Fruit fly (Drosophila melanogaster) whole organism, embryonic: ENCODE data around the gene Rab40.
A peak's percentile ranks its signal among the peaks of the same experiment; 100 is the strongest.

Experiments
- Blimp-1 ChIP-seq: fragments of 200-800 bp; sonication (Bioruptor generic); optimal IDR thresholded peaks from 3 replicates; lab custom pipeline; 2018; ENCODE audit warnings: missing biosample characterization, missing genetic modification characterization, mild to moderate bottlenecking, moderate library complexity, missing genetic modification reagents
- CG10267 ChIP-seq: fragments of 200-800 bp; sonication (Bioruptor generic); optimal IDR thresholded peaks from 2 replicates; lab custom pipeline; 2018; ENCODE audit warnings: missing biosample characterization, mild to moderate bottlenecking, missing genetic modification characterization, moderate library complexity
- CG11504 ChIP-seq: fragments of 200-800 bp; sonication (Bioruptor generic); optimal IDR thresholded peaks from 3 replicates; lab custom pipeline; 2019; ENCODE audit warnings: missing biosample characterization, mild to moderate bottlenecking, missing genetic modification characterization, moderate library complexity
- CG12219 ChIP-seq: fragments of 200-800 bp; sonication (Bioruptor generic); optimal IDR thresholded peaks from 3 replicates; lab custom pipeline; 2018; ENCODE audit warnings: missing biosample characterization, mild to moderate bottlenecking, missing genetic modification characterization
- CG12769 ChIP-seq: fragments of 200-800 bp; sonication (Bioruptor generic); optimal IDR thresholded peaks from 2 replicates; lab custom pipeline; 2019; ENCODE audit warnings: missing biosample characterization, mild to moderate bottlenecking, missing genetic modification characterization, moderate library complexity
- CG14014 ChIP-seq: fragments of 200-800 bp; sonication (Bioruptor generic); IDR thresholded peaks from 2 replicates; pipeline ENCODE4 v1.3.6; 2022; ENCODE audit warnings: missing biosample characterization, missing genetic modification characterization
- CG14050 ChIP-seq: fragments of 200-800 bp; sonication (Bioruptor generic); IDR thresholded peaks from 3 replicates; pipeline ENCODE4 v1.3.6; 2022; ENCODE audit warnings: missing biosample characterization, missing genetic modification characterization
- CG15601 ChIP-seq: fragments of 200-800 bp; sonication (Bioruptor generic); optimal IDR thresholded peaks from 3 replicates; lab custom pipeline; 2019; ENCODE audit warnings: missing biosample characterization, mild to moderate bottlenecking, missing genetic modification characterization, moderate library complexity
- CG1603 ChIP-seq: fragments of 200-800 bp; sonication (Bioruptor generic); optimal IDR thresholded peaks from 2 replicates; lab custom pipeline; 2019; ENCODE audit warnings: missing biosample characterization, mild to moderate bottlenecking, missing genetic modification characterization, moderate library complexity
- CG17328 ChIP-seq: fragments of 200-800 bp; sonication (Bioruptor generic); IDR thresholded peaks from 2 replicates; pipeline ENCODE4 v1.3.6; 2022; ENCODE audit warnings: missing biosample characterization, missing genetic modification characterization
- CG2712 ChIP-seq: fragments of 200-800 bp; optimal IDR thresholded peaks from 3 replicates; lab custom pipeline; 2019; ENCODE audit warnings: missing biosample characterization, mild to moderate bottlenecking, missing genetic modification characterization, moderate library complexity
- CG4820 ChIP-seq: fragments of 200-800 bp; sonication (Bioruptor generic); optimal IDR thresholded peaks from 3 replicates; lab custom pipeline; 2016; ENCODE audit warnings: missing biosample characterization, missing genetic modification characterization
- CG7839 ChIP-seq: fragments of 200-800 bp; sonication (Bioruptor generic); optimal IDR thresholded peaks from 3 replicates; lab custom pipeline; 2018; ENCODE audit warnings: missing biosample characterization, mild to moderate bottlenecking, missing genetic modification characterization, moderate library complexity
- CHES-1-like ChIP-seq: fragments of 200-800 bp; sonication (Bioruptor generic); optimal IDR thresholded peaks from 2 replicates; lab custom pipeline; 2016; ENCODE audit warnings: missing biosample characterization, missing genetic modification characterization
- CkIIα-i1 ChIP-seq: fragments of 200-800 bp; sonication (Bioruptor generic); IDR thresholded peaks from 2 replicates; pipeline ENCODE4 v1.3.6; 2022; ENCODE audit warnings: missing biosample characterization, missing genetic modification characterization
- Doc2 ChIP-seq: fragments of 200-800 bp; sonication (Bioruptor generic); IDR thresholded peaks from 2 replicates; pipeline ENCODE4 v1.3.6; 2022; ENCODE audit warnings: missing biosample characterization, missing genetic modification characterization
- Hand ChIP-seq: fragments of 200-800 bp; sonication (Bioruptor generic); optimal IDR thresholded peaks from 2 replicates; lab custom pipeline; 2017; ENCODE audit warnings: mild to moderate bottlenecking, missing biosample characterization, missing genetic modification reagents, missing genetic modification characterization
- Med ChIP-seq: fragments of 200-800 bp; sonication (Bioruptor generic); peaks from one replicate; lab custom pipeline; 2016; ENCODE audit warnings: missing biosample characterization, missing genetic modification characterization, mild to moderate bottlenecking, inconsistent platforms, moderate library complexity
- Myb ChIP-seq: fragments of 200-800 bp; sonication (Bioruptor generic); optimal IDR thresholded peaks from 2 replicates; lab custom pipeline; 2016; ENCODE audit warnings: missing biosample characterization, missing genetic modification characterization
- NC2α ChIP-seq: fragments of 200-800 bp; sonication (Bioruptor generic); optimal IDR thresholded peaks from 2 replicates; lab custom pipeline; 2016; ENCODE audit warnings: missing biosample characterization, missing genetic modification characterization
- Oli ChIP-seq: fragments of 200-800 bp; sonication (Bioruptor generic); optimal IDR thresholded peaks from 2 replicates; lab custom pipeline; 2018; ENCODE audit warnings: missing biosample characterization, mild to moderate bottlenecking, missing genetic modification characterization, moderate library complexity
- PHDP ChIP-seq: fragments of 200-800 bp; sonication (Bioruptor generic); optimal IDR thresholded peaks from 3 replicates; lab custom pipeline; 2018; ENCODE audit warnings: missing biosample characterization, mild to moderate bottlenecking, missing genetic modification characterization, moderate library complexity
- Pdp1 ChIP-seq, 2 experiments: fragments of 200-800 bp; sonication (Bioruptor generic); optimal IDR thresholded peaks; 3 replicates each; lab custom pipeline; 2016; ENCODE audit warnings: missing biosample characterization in 2 of 2, missing genetic modification characterization in 2 of 2, mild to moderate bottlenecking in 1 of 2, moderate library complexity in 1 of 2
- Xrp1 ChIP-seq: fragments of 200-800 bp; sonication (Bioruptor generic); IDR thresholded peaks from 2 replicates; pipeline ENCODE4 v1.3.6; 2022; ENCODE audit warnings: missing biosample characterization, missing genetic modification characterization
- bigmax ChIP-seq: fragments of 200-800 bp; sonication (Bioruptor generic); optimal IDR thresholded peaks from 2 replicates; lab custom pipeline; 2018; ENCODE audit warnings: missing biosample characterization, mild to moderate bottlenecking, missing genetic modification characterization
- bsh ChIP-seq, 2 experiments: fragments of 200-800 bp; sonication (Bioruptor generic); optimal IDR thresholded peaks; 2 replicates each; lab custom pipeline; 2017 to 2018; ENCODE audit warnings: mild to moderate bottlenecking in 2 of 2, missing biosample characterization in 2 of 2, missing genetic modification characterization in 2 of 2, moderate library complexity in 1 of 2
- ci ChIP-seq: fragments of 200-800 bp; sonication (Bioruptor generic); IDR thresholded peaks from 3 replicates; pipeline ENCODE4 v1.3.6; 2022; ENCODE audit warnings: missing biosample characterization, missing genetic modification characterization
- dmrt99B ChIP-seq: fragments of 200-800 bp; sonication (Bioruptor generic); optimal IDR thresholded peaks from 2 replicates; lab custom pipeline; 2018; ENCODE audit warnings: missing biosample characterization, mild to moderate bottlenecking, missing genetic modification characterization, moderate library complexity
- exex ChIP-seq: fragments of 200-800 bp; sonication (Bioruptor generic); optimal IDR thresholded peaks from 4 replicates; lab custom pipeline; 2018; ENCODE audit warnings: missing biosample characterization, mild to moderate bottlenecking, missing genetic modification characterization, moderate library complexity
- gem ChIP-seq: fragments of 200-800 bp; sonication (Bioruptor generic); optimal IDR thresholded peaks from 2 replicates; lab custom pipeline; 2019; ENCODE audit warnings: missing biosample characterization, mild to moderate bottlenecking, missing genetic modification characterization, moderate library complexity
- grau ChIP-seq: fragments of 200-800 bp; optimal IDR thresholded peaks from 3 replicates; lab custom pipeline; 2019; ENCODE audit warnings: missing biosample characterization, mild to moderate bottlenecking, missing genetic modification characterization, moderate library complexity
- gsb-n ChIP-seq: fragments of 200-800 bp; sonication (Bioruptor generic); optimal IDR thresholded peaks from 3 replicates; lab custom pipeline; 2018; ENCODE audit warnings: missing biosample characterization, mild to moderate bottlenecking, missing genetic modification characterization
- hkb ChIP-seq, 2 experiments: fragments of 200-800 bp in 1 of 2; fragments of >200 bp in 1 of 2; sonication (Bioruptor generic) in 1 of 2; IDR thresholded peaks in 1 of 2; optimal IDR thresholded peaks in 1 of 2; 2 replicates each; pipeline versions ENCODE4 v1.3.6 to Lab custom; 2017 to 2022; ENCODE audit warnings: missing biosample characterization in 1 of 2, missing genetic modification characterization in 1 of 2
- jumu ChIP-seq: fragments of 200-800 bp; sonication (Bioruptor generic); optimal IDR thresholded peaks from 3 replicates; lab custom pipeline; 2016; ENCODE audit warnings: missing biosample characterization, missing genetic modification characterization
- lab ChIP-seq: fragments of 200-800 bp; sonication (Bioruptor generic); optimal IDR thresholded peaks from 3 replicates; lab custom pipeline; 2017; ENCODE audit warnings: missing biosample characterization, missing genetic modification characterization, mild to moderate bottlenecking, moderate library complexity, missing genetic modification reagents
- lilli ChIP-seq: fragments of 200-800 bp; sonication (Bioruptor generic); optimal IDR thresholded peaks from 3 replicates; lab custom pipeline; 2016; ENCODE audit warnings: missing biosample characterization, missing genetic modification characterization
- nmo ChIP-seq: fragments of 200-800 bp; sonication (Bioruptor generic); optimal IDR thresholded peaks from 2 replicates; lab custom pipeline; 2018; ENCODE audit warnings: missing biosample characterization, mild to moderate bottlenecking, missing genetic modification characterization, moderate library complexity
- oc ChIP-seq: fragments of 200-800 bp; sonication (Bioruptor generic); optimal IDR thresholded peaks from 2 replicates; lab custom pipeline; 2018; ENCODE audit warnings: missing biosample characterization, mild to moderate bottlenecking, missing genetic modification characterization, moderate library complexity
- pan ChIP-seq, 4 experiments: fragments of >200 bp in 3 of 4; fragments of 200-800 bp in 1 of 4; sonication (Bioruptor generic) in 1 of 4; optimal IDR thresholded peaks in 3 of 4; IDR thresholded peaks in 1 of 4; 2 replicates each; pipeline versions ENCODE4 v1.3.6 to Lab custom; 2017 to 2022; ENCODE audit warnings: missing biosample characterization in 2 of 4, missing genetic modification characterization in 2 of 4, mixed read lengths in 1 of 4
- peb ChIP-seq: fragments of 200-800 bp; sonication (Bioruptor generic); IDR thresholded peaks from 2 replicates; pipeline ENCODE4 v1.3.6; 2022; ENCODE audit warnings: missing biosample characterization, missing genetic modification characterization
- pho ChIP-seq: fragments of 200-800 bp; sonication (Bioruptor generic); optimal IDR thresholded peaks from 2 replicates; lab custom pipeline; 2016; ENCODE audit warnings: missing biosample characterization, missing genetic modification characterization
- phol ChIP-seq: fragments of 200-800 bp; sonication (Bioruptor generic); optimal IDR thresholded peaks from 3 replicates; lab custom pipeline; 2018; ENCODE audit warnings: missing biosample characterization, mild to moderate bottlenecking, missing genetic modification characterization, moderate library complexity
- repo ChIP-seq: fragments of 200-800 bp; sonication (Bioruptor generic); optimal IDR thresholded peaks from 2 replicates; lab custom pipeline; 2016; ENCODE audit warnings: missing biosample characterization, missing genetic modification characterization
- row ChIP-seq: fragments of 200-800 bp; sonication (Bioruptor generic); IDR thresholded peaks from 3 replicates; pipeline ENCODE4 v1.3.6; 2022; ENCODE audit warnings: missing biosample characterization, missing genetic modification characterization
- slbo ChIP-seq: fragments of 200-800 bp; sonication (Bioruptor generic); IDR thresholded peaks from 2 replicates; pipeline ENCODE4 v1.3.6; 2022; ENCODE audit warnings: missing biosample characterization, missing genetic modification characterization
- unpg ChIP-seq: fragments of 200-800 bp; sonication (Bioruptor generic); optimal IDR thresholded peaks from 3 replicates; lab custom pipeline; 2018; ENCODE audit warnings: missing biosample characterization, mild to moderate bottlenecking, missing genetic modification characterization, moderate library complexity
- usp ChIP-seq: fragments of >200 bp; optimal IDR thresholded peaks from 2 replicates; lab custom pipeline; 2017; ENCODE audit warnings: missing biosample characterization, missing genetic modification characterization

Gene Rab40

dm6 chrX:12454358-12454757, 8.6 kb downstream of the Rab40 start, which contains the start of gene CG15927 (continued):
- TF ChIP-seq Myb, result no peak

- peak; percentile 1 for TF ChIP-seq oc
- peak; percentile 15 for TF ChIP-seq CG15601 (tag; lab: Kevin White, UChicago)
- TF ChIP-seq Med (GFP tag; lab: Kevin White, UChicago), result peak; percentile 84
- TF ChIP-seq Blimp-1 (GFP tag; lab: Kevin White, UChicago), result peak; percentile 86
- no peak for TF ChIP-seq lilli (GFP tag; lab: Kevin White, UChicago)
- peak; percentile 26 for TF ChIP-seq CG12769 (tag; lab: Kevin White, UChicago)
- peak; percentile 11 for TF ChIP-seq gsb-n
- TF ChIP-seq phol (tag; lab: Kevin White, UChicago), result peak; percentile 14
- TF ChIP-seq unpg, result peak; percentile 29
- TF ChIP-seq CG14050, result no peak
- TF ChIP-seq Hand (GFP tag; lab: Kevin White, UChicago), result no peak
- TF ChIP-seq Doc2 (GFP tag; lab: Robert Waterston, UW), result no peak
- TF ChIP-seq lab (GFP tag; lab: Kevin White, UChicago), result no peak
- no peak for TF ChIP-seq exex (tag; lab: Kevin White, UChicago)
- TF ChIP-seq ci (GFP tag; lab: Robert Waterston, UW), result 0 out of 3 replicates have a peak, but pooled peaks have one; percentile 35
- TF ChIP-seq bsh (GFP tag; optimal IDR thresholded peaks at IDR 0.05; lab: Kevin White, UChicago), result peak in 1 of 2 experiments; percentile 48
- no peak for TF ChIP-seq NC2α
- TF ChIP-seq grau (tag; lab: Kevin White, UChicago), result peak; percentile 8
- no peak for TF ChIP-seq CG4820
- TF ChIP-seq peb (GFP tag; lab: Robert Waterston, UW), result no peak
- TF ChIP-seq CG10267 (tag; lab: Kevin White, UChicago), result no peak
- TF ChIP-seq pan (optimal IDR thresholded peaks at IDR 0.05; lab: Kevin White, UChicago), result no peak
- TF ChIP-seq pan (GFP tag; optimal IDR thresholded peaks at IDR 0.05 in 1 of 2, IDR thresholded peaks at IDR 0.05 in 1 of 2), result peak in 1 of 2 experiments; percentile 24
- TF ChIP-seq dmrt99B (tag; lab: Kevin White, UChicago), result peak; percentile 37
- TF ChIP-seq CG14014 (GFP tag; lab: Robert Waterston, UW), result 0 out of 2 replicates have a peak, but pooled peaks have one; percentile 17
- no peak for TF ChIP-seq CkIIα-i1 (GFP tag; lab: Robert Waterston, UW)
- peak in 1 of 2 experiments; percentile 24 for TF ChIP-seq Pdp1 (GFP tag; optimal IDR thresholded peaks at IDR 0.05; lab: Kevin White, UChicago)
- TF ChIP-seq CG2712, result peak; percentile 18
- no peak for TF ChIP-seq hkb (optimal IDR thresholded peaks at IDR 0.05; lab: Kevin White, UChicago)
- peak; percentile 18; the same call in 1 of the 2 replicates for TF ChIP-seq hkb (GFP tag; IDR thresholded peaks at IDR 0.05; lab: Robert Waterston, UW)
- TF ChIP-seq nmo (GFP tag; lab: Kevin White, UChicago), result peak; percentile 29
- no peak for TF ChIP-seq bigmax (GFP tag; lab: Kevin White, UChicago)
- peak; percentile 23; the same call in 1 of the 2 replicates for TF ChIP-seq Xrp1 (GFP tag; lab: Robert Waterston, UW)
- TF ChIP-seq CHES-1-like, result no peak
- TF ChIP-seq CG11504 (tag; lab: Kevin White, UChicago), result peak; percentile 48
- TF ChIP-seq row (GFP tag; lab: Robert Waterston, UW), result peak; percentile 31; the same call in 1 of the 3 replicates
- TF ChIP-seq CG1603, result peak; percentile 28
- peak; percentile 32 for TF ChIP-seq gem (tag; lab: Kevin White, UChicago)
- TF ChIP-seq PHDP (tag; lab: Kevin White, UChicago), result peak; percentile 7
- 0 out of 2 replicates have a peak, but pooled peaks have one; percentile 12 for TF ChIP-seq slbo
- TF ChIP-seq jumu, result no peak
- TF ChIP-seq repo (GFP tag; lab: Kevin White, UChicago), result no peak
- TF ChIP-seq CG12219, result no peak
- TF ChIP-seq pho (GFP tag; lab: Kevin White, UChicago), result no peak
- peak; percentile 18 for TF ChIP-seq Oli (tag; lab: Kevin White, UChicago)
- TF ChIP-seq CG7839 (tag; lab: Kevin White, UChicago), result peak; percentile 43
- TF ChIP-seq usp (GFP tag; lab: Kevin White, UChicago), result no peak
- TF ChIP-seq CG17328 (GFP tag; lab: Robert Waterston, UW), result peak; percentile 35; the same call in 1 of the 2 replicates
Measured at dm6 chrX:12453704-12454103, 9.2 kb downstream of the Rab40 start.
